Worm (Caenorhabditis elegans) whole organism, young adult: Measurements from ENCODE around the gene F19F10.1.

Source experiments
- Y53G8AR.9 ChIP-seq: fragments of 200-800 bp; sonication (Bioruptor generic); conservative IDR thresholded peaks from 2 replicates; pipeline ENCODE4 v1.3.6; 2022; ENCODE audit warnings: missing genetic modification reagents, missing genetic modification characterization, missing compliant biosample characterization
- Y56A3A.18 ChIP-seq: fragments of 200-800 bp; sonication (Bioruptor generic); IDR thresholded peaks from 2 replicates; pipeline ENCODE4 v1.3.6; 2022; ENCODE audit warnings: missing genetic modification reagents, missing genetic modification characterization, missing compliant biosample characterization
- bed-1 ChIP-seq: fragments of 200-800 bp; sonication (Bioruptor generic); IDR thresholded peaks from 2 replicates; pipeline ENCODE4 v1.3.6; 2022; ENCODE audit warnings: missing genetic modification reagents, missing genetic modification characterization, missing compliant biosample characterization
- dox-1 ChIP-seq: fragments of 200-800 bp; sonication (Bioruptor generic); IDR thresholded peaks from 2 replicates; pipeline ENCODE4 v1.3.6; 2022; ENCODE audit warnings: missing genetic modification reagents, missing genetic modification characterization, missing compliant biosample characterization
- lir-1 ChIP-seq: fragments of 200-800 bp; sonication (Bioruptor generic); conservative IDR thresholded peaks from 2 replicates; pipeline ENCODE4 v1.3.6; 2022; ENCODE audit warnings: missing genetic modification reagents, missing genetic modification characterization, missing compliant biosample characterization
- sea-2 ChIP-seq: fragments of 200-800 bp; sonication (Bioruptor generic); IDR thresholded peaks from 2 replicates; pipeline ENCODE4 v1.3.6; 2022; ENCODE audit warnings: missing genetic modification characterization, missing compliant biosample characterization
- snpc-4 ChIP-seq, 5 experiments: fragments of 150-350 bp in 1 of 5; sonication (generic microtip) in 4 of 5; optimal IDR thresholded peaks; 2 replicates each; lab custom pipeline; 2014 to 2018; ENCODE audit warnings: missing genetic modification characterization in 5 of 5, missing biosample characterization in 3 of 5, antibody characterized with exemption in 2 of 5, mild to moderate bottlenecking in 2 of 5, missing compliant biosample characterization in 2 of 5, missing genotype in 2 of 5, moderate library complexity in 2 of 5, missing genetic modification reagents in 1 of 5
- tbx-9 ChIP-seq: sonication (generic microtip); optimal IDR thresholded peaks from 2 replicates; lab custom pipeline; 2016; ENCODE audit warnings: borderline replicate concordance, missing genetic modification characterization, inconsistent platforms, missing compliant biosample characterization
- ztf-25 ChIP-seq: fragments of 200-800 bp; sonication (Bioruptor generic); IDR thresholded peaks from 2 replicates; pipeline ENCODE4 v1.3.6; 2022; ENCODE audit warnings: missing genetic modification reagents, missing genetic modification characterization, missing compliant biosample characterization

- no peak for TF ChIP-seq dox-1 (GFP tag; lab: Robert Waterston, UW)
- TF ChIP-seq Y53G8AR.9: no peak
- TF ChIP-seq sea-2 (GFP tag; lab: Robert Waterston, UW): no peak
- TF ChIP-seq ztf-25 (GFP tag; lab: Robert Waterston, UW): no peak
- TF ChIP-seq snpc-4 (GFP tag; optimal IDR thresholded peaks at IDR 0.05; lab: Kevin White, UChicago): no peak
- TF ChIP-seq snpc-4 (tag; optimal IDR thresholded peaks at IDR 0.05; lab: Kevin White, UChicago): no peak
- no peak for TF ChIP-seq Y56A3A.18
- no peak for TF ChIP-seq tbx-9 (tag; lab: Kevin White, UChicago)
- TF ChIP-seq lir-1 (GFP tag; lab: Robert Waterston, UW): no peak
- TF ChIP-seq bed-1 (GFP tag; lab: Robert Waterston, UW): no peak
These were observed 33.2 kb upstream of the F19F10.1 start, which contains the start of gene swt-2 for ce11 chrV:7529840-7530239.
